Worm (Caenorhabditis elegans) whole organism, late embryonic: ENCODE measurements around the gene slmp-1.

Experiments used
- ceh-19 ChIP-seq: fragments of 200-800 bp; sonication (Bioruptor generic); optimal IDR thresholded peaks from 2 replicates; lab custom pipeline; 2018; ENCODE audit warnings: mild to moderate bottlenecking, missing genetic modification characterization, missing compliant biosample characterization
- eyg-1 ChIP-seq: sonication (generic microtip); optimal IDR thresholded peaks from 2 replicates; lab custom pipeline; 2016; ENCODE audit warnings: missing genotype, missing genetic modification characterization, missing compliant biosample characterization
- sox-4 ChIP-seq: sonication (generic microtip); optimal IDR thresholded peaks from 2 replicates; lab custom pipeline; 2017; ENCODE audit warnings: mild to moderate bottlenecking, missing genetic modification characterization, inconsistent platforms, missing compliant biosample characterization

ce11 chrIV:3196367-3196766 is 17.2 kb upstream of the slmp-1 start:
- no peak for TF ChIP-seq sox-4 (tag; lab: Kevin White, UChicago)
- no peak for TF ChIP-seq ceh-19
- no peak for TF ChIP-seq eyg-1 (tag; lab: Kevin White, UChicago)
